Fruit fly (Drosophila melanogaster): ENCODE measurements around the gene Xport-A.

Gene Xport-A

dm6 chr3R:19880431-19880939 lies 34.7 kb downstream of the Xport-A start (continued):
- no peak for TF ChIP-seq CG7745 (tag; optimal IDR thresholded peaks at IDR 0.05)
- peak; percentile 83 for TF ChIP-seq Fer1 (GFP tag; optimal IDR thresholded peaks at IDR 0.05)
- no peak for TF ChIP-seq Lpt (GFP tag; optimal IDR thresholded peaks at IDR 0.05)
- peak; percentile 65 for TF ChIP-seq CG11723 (GFP tag; optimal IDR thresholded peaks at IDR 0.05)
- no peak for TF ChIP-seq Scr (GFP tag; IDR thresholded peaks at IDR 0.05; ENCODE audit: partially characterized antibody)
- TF ChIP-seq CG3995 (GFP tag; optimal IDR thresholded peaks at IDR 0.05) = no peak
- TF ChIP-seq gfzf (GFP tag; optimal IDR thresholded peaks at IDR 0.05) = no peak
- TF ChIP-seq CG9727 (GFP tag; optimal IDR thresholded peaks at IDR 0.05) = peak; percentile 47
- no peak for TF ChIP-seq CG33557 (GFP tag; optimal IDR thresholded peaks at IDR 0.05)
- TF ChIP-seq Ets97D (GFP tag; optimal IDR thresholded peaks at IDR 0.05) = peak; percentile 91
- TF ChIP-seq CG7963 (GFP tag; IDR thresholded peaks at IDR 0.05; ENCODE audit: partially characterized antibody) = no peak
- TF ChIP-seq cad (GFP tag; optimal IDR thresholded peaks at IDR 0.05) = no peak
- peak; percentile 74 for TF ChIP-seq CG10543 (GFP tag; optimal IDR thresholded peaks at IDR 0.05)
- no peak for TF ChIP-seq ab (GFP tag; optimal IDR thresholded peaks at IDR 0.05)
- peak; percentile 27 for TF ChIP-seq shn (GFP tag; optimal IDR thresholded peaks at IDR 0.05)
- no peak for TF ChIP-seq ham (GFP tag; IDR thresholded peaks at IDR 0.05)
- TF ChIP-seq CG9817 (tag; optimal IDR thresholded peaks at IDR 0.05) = peak; percentile 47
- no peak for TF ChIP-seq slp2 (GFP tag; optimal IDR thresholded peaks at IDR 0.05)
- TF ChIP-seq hkb (optimal IDR thresholded peaks at IDR 0.05) = no peak
- TF ChIP-seq hkb (GFP tag; IDR thresholded peaks at IDR 0.05) = no peak
- TF ChIP-seq oc (tag; optimal IDR thresholded peaks at IDR 0.05) = peak; percentile 21
- peak; percentile 64 for TF ChIP-seq CG8924 (tag; optimal IDR thresholded peaks at IDR 0.05)
- no peak for TF ChIP-seq CG1024 (GFP tag; IDR thresholded peaks at IDR 0.05)
- TF ChIP-seq nom (GFP tag; optimal IDR thresholded peaks at IDR 0.05) = no peak
- TF ChIP-seq Meics (GFP tag; optimal IDR thresholded peaks at IDR 0.05) = peak; percentile 67
- TF ChIP-seq Myb (GFP tag; optimal IDR thresholded peaks at IDR 0.05) = peak; percentile 21
- no peak for TF ChIP-seq psq (GFP tag; optimal IDR thresholded peaks at IDR 0.05)
- TF ChIP-seq trem (tag; optimal IDR thresholded peaks at IDR 0.05) = no peak
- no peak for TF ChIP-seq h (optimal IDR thresholded peaks at IDR 0.05)
- no peak for TF ChIP-seq D19B (GFP tag; optimal IDR thresholded peaks at IDR 0.05)
- no peak for TF ChIP-seq ems (GFP tag; optimal IDR thresholded peaks at IDR 0.05)
- no peak for TF ChIP-seq Poxn (GFP tag; IDR thresholded peaks at IDR 0.05)
- no peak for TF ChIP-seq cas (GFP tag; IDR thresholded peaks at IDR 0.05)
- no peak for TF ChIP-seq HLH3B (GFP tag; IDR thresholded peaks at IDR 0.05)
- TF ChIP-seq CG15073 (GFP tag; optimal IDR thresholded peaks at IDR 0.05) = peak; percentile 96
- peak; percentile 38; the same call in 1 of the 2 replicates for TF ChIP-seq slbo (GFP tag; IDR thresholded peaks at IDR 0.05)
- no peak for TF ChIP-seq pros (GFP tag; optimal IDR thresholded peaks at IDR 0.05)
- no peak for TF ChIP-seq Mrtf (GFP tag; IDR thresholded peaks at IDR 0.05)
- peak; percentile 57 for TF ChIP-seq CG18619 (GFP tag; optimal IDR thresholded peaks at IDR 0.05)
- TF ChIP-seq CG18764 (GFP tag; optimal IDR thresholded peaks at IDR 0.05) = no peak
- no peak for TF ChIP-seq CG4730 (GFP tag; IDR thresholded peaks at IDR 0.05)
- TF ChIP-seq gem (tag; optimal IDR thresholded peaks at IDR 0.05) = no peak
- peak; percentile 26 for TF ChIP-seq Dad (GFP tag; optimal IDR thresholded peaks at IDR 0.05)
- no peak for TF ChIP-seq CG8089 (GFP tag; optimal IDR thresholded peaks at IDR 0.05)
- no peak for TF ChIP-seq crc (GFP tag; optimal IDR thresholded peaks at IDR 0.05)
- no peak for TF ChIP-seq CG11560 (tag; IDR thresholded peaks at IDR 0.05)
- TF ChIP-seq CG9797 (GFP tag; optimal IDR thresholded peaks at IDR 0.05) = no peak
- peak; percentile 59 for TF ChIP-seq CG17359 (tag; optimal IDR thresholded peaks at IDR 0.05)
- TF ChIP-seq abd-A (tag; optimal IDR thresholded peaks at IDR 0.05) = no peak
- no peak for TF ChIP-seq vfl (GFP tag; optimal IDR thresholded peaks at IDR 0.05)
- no peak for TF ChIP-seq CG32767 (GFP tag; IDR thresholded peaks at IDR 0.05)
- TF ChIP-seq peb (GFP tag; IDR thresholded peaks at IDR 0.05) = no peak
- TF ChIP-seq CG3281 (GFP tag; optimal IDR thresholded peaks at IDR 0.05) = peak; percentile 51

Measured in whole organism, embryonic.